Fruit fly (Drosophila melanogaster) whole organism, prepupa: ENCODE measurements around the gene Usp12-46.

Experiments
- CG6276 ChIP-seq: fragments of 200-800 bp; sonication (Bioruptor generic); optimal IDR thresholded peaks from 2 replicates; lab custom pipeline; 2017; ENCODE audit warnings: missing biosample characterization, mild to moderate bottlenecking, missing genetic modification characterization
- CG6808 ChIP-seq: fragments of 200-800 bp; sonication (Bioruptor generic); optimal IDR thresholded peaks from 3 replicates; lab custom pipeline; 2017; ENCODE audit warnings: missing biosample characterization, missing genetic modification characterization, mild to moderate bottlenecking, moderate library complexity, missing genetic modification reagents
- CG6854 ChIP-seq: fragments of 200-800 bp; sonication (Bioruptor generic); optimal IDR thresholded peaks from 2 replicates; lab custom pipeline; 2017; ENCODE audit warnings: missing biosample characterization, mild to moderate bottlenecking, missing genetic modification characterization
- CG8632 ChIP-seq: fragments of 200-800 bp; sonication (Bioruptor generic); optimal IDR thresholded peaks from 3 replicates; lab custom pipeline; 2016; ENCODE audit warnings: missing biosample characterization, missing genetic modification characterization
- Ets96B ChIP-seq: fragments of 200-800 bp; optimal IDR thresholded peaks from 2 replicates; lab custom pipeline; 2019; ENCODE audit warnings: missing biosample characterization, mild to moderate bottlenecking, missing genetic modification characterization, moderate library complexity
- OdsH ChIP-seq: fragments of 200-800 bp; sonication (Bioruptor generic); optimal IDR thresholded peaks from 3 replicates; lab custom pipeline; 2016; ENCODE audit warnings: missing biosample characterization, missing genetic modification characterization

DNA sequence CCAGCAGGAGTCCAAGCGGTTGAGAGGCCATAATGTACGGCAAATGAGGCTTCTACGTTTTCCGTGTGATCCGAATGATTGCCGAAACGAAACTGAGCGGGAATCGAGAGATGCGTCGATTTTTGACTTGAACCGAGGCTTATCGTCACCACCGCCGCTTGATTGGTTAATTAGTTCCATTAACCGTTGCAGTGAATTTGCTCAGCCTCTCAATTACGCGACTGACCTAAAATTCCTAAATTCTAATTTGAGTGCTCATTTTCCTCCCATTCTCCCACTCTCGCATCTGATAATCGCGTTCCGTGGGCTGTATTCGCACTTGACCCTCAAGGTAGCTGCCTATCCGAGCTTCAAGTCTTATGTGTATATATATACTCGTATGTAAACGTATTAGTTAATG is 15.4 kb downstream of the Usp12-46 start, which contains the start of gene Nepl15:
- no peak for TF ChIP-seq CG6276 (GFP tag; lab: Kevin White, UChicago)
- no peak for TF ChIP-seq CG8632 (GFP tag; lab: Kevin White, UChicago)
- TF ChIP-seq CG6854 (GFP tag; lab: Kevin White, UChicago): no peak
- TF ChIP-seq OdsH (GFP tag; lab: Kevin White, UChicago): no peak
- no peak for TF ChIP-seq Ets96B (tag; lab: Kevin White, UChicago)
- TF ChIP-seq CG6808 (GFP tag; lab: Kevin White, UChicago): no peak
